Fruit fly (Drosophila melanogaster) Kc167 (cell line): ENCODE results near the gene Gyf.

Source experiments
- h ChIP-seq: fragments of >200 bp; optimal IDR thresholded peaks from 3 replicates; lab custom pipeline; 2018; ENCODE audit warnings: missing external identifiers
- psq ChIP-seq: fragments of >200 bp; optimal IDR thresholded peaks from 2 replicates; lab custom pipeline; 2017; ENCODE audit warnings: missing external identifiers

- TF ChIP-seq h (lab: Kevin White, UChicago) (no peak), psq (lab: Kevin White, UChicago) (no peak)
These were observed 11.8 kb downstream of the Gyf start for dm6 chr4:855074-855473.
